Fruit fly (Drosophila melanogaster) whole organism, wandering third instar larva: ENCODE measurements around the gene eIF1A.

ENCODE experiments used
- Abd-B ChIP-seq: fragments of >200 bp; optimal IDR thresholded peaks from 2 replicates; lab custom pipeline; 2017; ENCODE audit warnings: missing biosample characterization, missing genetic modification characterization
- Myc ChIP-seq: fragments of >200 bp; optimal IDR thresholded peaks from 2 replicates; lab custom pipeline; 2017
- usp ChIP-seq: fragments of >200 bp; optimal IDR thresholded peaks from 2 replicates; lab custom pipeline; 2017; ENCODE audit warnings: missing biosample characterization, missing genetic modification characterization

DNA sequence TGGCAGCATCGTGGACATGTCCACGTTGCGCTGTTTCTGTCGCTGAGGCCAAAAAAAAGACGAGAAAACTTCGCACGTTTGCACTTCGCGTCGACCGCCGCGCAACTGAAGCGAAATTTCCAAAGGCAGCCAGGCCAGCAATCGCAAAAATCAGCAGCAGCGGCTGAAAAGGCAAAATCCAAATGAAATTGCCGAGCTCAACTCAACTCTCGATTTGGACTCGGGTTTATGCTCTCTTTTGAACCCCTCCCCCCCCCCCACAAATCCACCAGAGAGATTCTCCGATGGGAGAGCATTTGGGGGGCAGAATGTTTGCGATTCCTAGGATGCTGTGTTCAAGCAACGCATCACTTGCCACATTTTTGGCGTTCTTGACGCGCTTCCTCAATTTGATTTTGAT is 39.9 kb downstream of the eIF1A start, which contains the start of gene PKD:
- TF ChIP-seq usp = no peak
- TF ChIP-seq Myc (lab: Kevin White, UChicago) = no peak
- TF ChIP-seq Abd-B = no peak
